Fruit fly (Drosophila melanogaster) whole organism, embryonic: Measurements from ENCODE around the gene Cul5.

Experiments
- CG17802 ChIP-seq: fragments of 200-800 bp; sonication (Bioruptor generic); optimal IDR thresholded peaks from 2 replicates; lab custom pipeline; 2018; ENCODE audit warnings: missing biosample characterization, mild to moderate bottlenecking, missing genetic modification characterization, moderate library complexity
- CG18476 ChIP-seq: fragments of 200-800 bp; sonication (Bioruptor generic); optimal IDR thresholded peaks from 2 replicates; lab custom pipeline; 2016; ENCODE audit warnings: missing biosample characterization, mild to moderate bottlenecking, missing genetic modification characterization
- CG32767 ChIP-seq: fragments of 200-800 bp; sonication (Bioruptor generic); IDR thresholded peaks from 2 replicates; pipeline ENCODE4 v1.3.6; 2022; ENCODE audit warnings: missing biosample characterization, missing genetic modification characterization
- CG34422 ChIP-seq: fragments of 200-800 bp; sonication (Bioruptor generic); IDR thresholded peaks from 3 replicates; pipeline ENCODE4 v1.3.6; 2022; ENCODE audit warnings: missing biosample characterization, missing genetic modification characterization
- CG4360 ChIP-seq: fragments of 200-800 bp; sonication (Bioruptor generic); IDR thresholded peaks from 2 replicates; pipeline ENCODE4 v1.3.6; 2022; ENCODE audit warnings: missing biosample characterization, missing genetic modification characterization
- CG5953 ChIP-seq: fragments of 200-800 bp; sonication (Bioruptor generic); IDR thresholded peaks from 2 replicates; pipeline ENCODE4 v1.3.6; 2022; ENCODE audit warnings: missing biosample characterization, missing genetic modification characterization
- CG8359 ChIP-seq: fragments of 200-800 bp; sonication (Bioruptor generic); optimal IDR thresholded peaks from 2 replicates; lab custom pipeline; 2017; ENCODE audit warnings: missing biosample characterization, mild to moderate bottlenecking, missing genetic modification characterization, borderline replicate concordance
- D19B ChIP-seq: fragments of 200-800 bp; sonication (Bioruptor generic); optimal IDR thresholded peaks from 2 replicates; lab custom pipeline; 2017; ENCODE audit warnings: missing biosample characterization, mild to moderate bottlenecking, missing genetic modification characterization
- Dfd ChIP-seq, 2 experiments: fragments of >200 bp; optimal IDR thresholded peaks; 2 replicates each; lab custom pipeline; 2017; ENCODE audit warnings: missing biosample characterization in 2 of 2, missing genetic modification characterization in 2 of 2
- Drgx ChIP-seq: fragments of 200-800 bp; sonication (Bioruptor generic); IDR thresholded peaks from 2 replicates; pipeline ENCODE4 v1.3.6; 2022; ENCODE audit warnings: missing biosample characterization, missing genetic modification characterization
- Ets65A ChIP-seq: fragments of 200-800 bp; sonication (Bioruptor generic); peaks from one replicate; lab custom pipeline; 2016; ENCODE audit warnings: missing biosample characterization, missing genetic modification characterization
- HLH54F ChIP-seq: fragments of 200-800 bp; sonication (Bioruptor generic); optimal IDR thresholded peaks from 3 replicates; lab custom pipeline; 2016; ENCODE audit warnings: missing biosample characterization, missing genetic modification characterization
- Med ChIP-seq: fragments of 200-800 bp; sonication (Bioruptor generic); peaks from one replicate; lab custom pipeline; 2016; ENCODE audit warnings: missing biosample characterization, missing genetic modification characterization, mild to moderate bottlenecking, inconsistent platforms, moderate library complexity
- Myb ChIP-seq: fragments of 200-800 bp; sonication (Bioruptor generic); optimal IDR thresholded peaks from 2 replicates; lab custom pipeline; 2016; ENCODE audit warnings: missing biosample characterization, missing genetic modification characterization
- NK7.1 ChIP-seq: fragments of 200-800 bp; sonication (Bioruptor generic); optimal IDR thresholded peaks from 3 replicates; lab custom pipeline; 2016; ENCODE audit warnings: missing biosample characterization, missing genetic modification characterization
- Nf-YA ChIP-seq: fragments of 200-800 bp; sonication (Bioruptor generic); IDR thresholded peaks from 2 replicates; pipeline ENCODE4 v1.3.6; 2022; ENCODE audit warnings: missing biosample characterization, missing genetic modification characterization
- Optix ChIP-seq: fragments of 200-800 bp; sonication (Bioruptor generic); IDR thresholded peaks from 3 replicates; pipeline ENCODE4 v1.3.6; 2022; ENCODE audit warnings: missing biosample characterization, missing genetic modification characterization
- Rx ChIP-seq: fragments of 200-800 bp; sonication (Bioruptor generic); IDR thresholded peaks from 2 replicates; pipeline ENCODE4 v1.3.6; 2022; ENCODE audit warnings: missing biosample characterization, missing genetic modification characterization
- bsh ChIP-seq, 2 experiments: fragments of 200-800 bp; sonication (Bioruptor generic); optimal IDR thresholded peaks; 2 replicates each; lab custom pipeline; 2017 to 2018; ENCODE audit warnings: mild to moderate bottlenecking in 2 of 2, missing biosample characterization in 2 of 2, missing genetic modification characterization in 2 of 2, moderate library complexity in 1 of 2
- cad ChIP-seq: fragments of >200 bp; optimal IDR thresholded peaks from 2 replicates; lab custom pipeline; 2017; ENCODE audit warnings: missing biosample characterization, missing genetic modification characterization
- cg ChIP-seq: fragments of 200-800 bp; sonication (Bioruptor generic); optimal IDR thresholded peaks from 3 replicates; lab custom pipeline; 2019; ENCODE audit warnings: missing biosample characterization, mild to moderate bottlenecking, missing genetic modification characterization, moderate library complexity
- ci ChIP-seq: fragments of 200-800 bp; sonication (Bioruptor generic); IDR thresholded peaks from 3 replicates; pipeline ENCODE4 v1.3.6; 2022; ENCODE audit warnings: missing biosample characterization, missing genetic modification characterization
- dmrt99B ChIP-seq: fragments of 200-800 bp; sonication (Bioruptor generic); optimal IDR thresholded peaks from 2 replicates; lab custom pipeline; 2018; ENCODE audit warnings: missing biosample characterization, mild to moderate bottlenecking, missing genetic modification characterization, moderate library complexity
- dysf ChIP-seq: fragments of 200-800 bp; sonication (Bioruptor generic); IDR thresholded peaks from 3 replicates; pipeline ENCODE4 v1.3.6; 2022; ENCODE audit warnings: missing biosample characterization, missing genetic modification characterization
- grn ChIP-seq: fragments of 200-800 bp; sonication (Bioruptor generic); optimal IDR thresholded peaks from 3 replicates; lab custom pipeline; 2017; ENCODE audit warnings: missing biosample characterization, missing genetic modification characterization
- klu ChIP-seq: fragments of 200-800 bp; sonication (Bioruptor generic); IDR thresholded peaks from 2 replicates; pipeline ENCODE4 v1.3.6; 2022; ENCODE audit warnings: missing biosample characterization, missing genetic modification characterization
- lab ChIP-seq: fragments of 200-800 bp; sonication (Bioruptor generic); optimal IDR thresholded peaks from 3 replicates; lab custom pipeline; 2017; ENCODE audit warnings: missing biosample characterization, missing genetic modification characterization, mild to moderate bottlenecking, moderate library complexity, missing genetic modification reagents
- lbe ChIP-seq: fragments of 200-800 bp; sonication (Bioruptor generic); optimal IDR thresholded peaks from 2 replicates; lab custom pipeline; 2016; ENCODE audit warnings: missing biosample characterization, mild to moderate bottlenecking, missing genetic modification characterization
- lmd ChIP-seq: fragments of 200-800 bp; sonication (Bioruptor generic); IDR thresholded peaks from 2 replicates; pipeline ENCODE4 v1.3.6; 2022; ENCODE audit warnings: missing biosample characterization, missing genetic modification characterization
- lov ChIP-seq, 2 experiments: fragments of 200-800 bp in 1 of 2; fragments of >200 bp in 1 of 2; sonication (Bioruptor generic) in 1 of 2; IDR thresholded peaks in 1 of 2; optimal IDR thresholded peaks in 1 of 2; 2 replicates in 1 of 2; 3 replicates in 1 of 2; pipeline versions ENCODE4 v1.3.6 to Lab custom; 2017 to 2022; ENCODE audit warnings: missing biosample characterization in 1 of 2, missing genetic modification characterization in 1 of 2
- otp ChIP-seq: fragments of 200-800 bp; sonication (Bioruptor generic); IDR thresholded peaks from 3 replicates; pipeline ENCODE4, ENCODE4 v1.3.6; 2022; ENCODE audit warnings: missing biosample characterization, missing genetic modification characterization
- p53 ChIP-seq: fragments of 200-800 bp; sonication (Bioruptor generic); optimal IDR thresholded peaks from 2 replicates; lab custom pipeline; 2016; ENCODE audit warnings: missing biosample characterization, missing genetic modification characterization
- pzg ChIP-seq: fragments of 200-800 bp; sonication (Bioruptor generic); optimal IDR thresholded peaks from 3 replicates; lab custom pipeline; 2018; ENCODE audit warnings: missing biosample characterization, mild to moderate bottlenecking, missing genetic modification characterization, moderate library complexity
- so ChIP-seq: fragments of 200-800 bp; sonication (Bioruptor generic); IDR thresholded peaks from 3 replicates; pipeline ENCODE4 v1.3.6; 2022; ENCODE audit warnings: missing biosample characterization, missing genetic modification characterization
- toy ChIP-seq: fragments of 200-800 bp; sonication (Bioruptor generic); IDR thresholded peaks from 2 replicates; pipeline ENCODE4 v1.3.6; 2022; ENCODE audit warnings: missing biosample characterization, missing genetic modification characterization
- vnd ChIP-seq: fragments of 200-800 bp; sonication (Bioruptor generic); IDR thresholded peaks from 3 replicates; pipeline ENCODE4 v1.3.6; 2022; ENCODE audit warnings: missing biosample characterization, missing genetic modification characterization; ENCODE audit not compliant: partially characterized antibody

The Cul5 gene

DNA sequence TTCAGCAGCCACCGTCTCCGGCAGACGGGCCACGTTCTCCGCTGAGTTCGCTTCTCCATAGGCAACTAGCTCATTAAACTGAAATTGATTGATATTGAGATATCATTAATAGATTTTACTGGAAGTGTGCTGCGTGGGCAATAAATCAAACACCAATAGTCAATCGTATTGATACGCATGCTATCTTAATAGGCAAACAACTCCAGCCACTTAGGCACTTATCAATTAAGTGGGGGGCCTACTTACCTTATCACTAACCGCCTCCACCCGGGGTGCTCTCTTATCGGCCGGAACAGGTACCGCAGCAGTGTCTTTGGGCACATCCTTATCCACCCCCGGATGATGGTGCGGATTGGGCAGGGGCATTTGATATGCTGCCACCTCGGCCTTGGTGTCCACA is 49.0 kb upstream of the Cul5 start (continued):
- TF ChIP-seq NK7.1 (GFP tag; lab: Kevin White, UChicago) (no peak), pzg (GFP tag; lab: Kevin White, UChicago) (no peak), cad (GFP tag; lab: Kevin White, UChicago) (no peak), CG17802 (tag; lab: Kevin White, UChicago) (no peak), Myb (no peak), klu (GFP tag; lab: Robert Waterston, UW) (no peak), Optix (no peak), ci (GFP tag; lab: Robert Waterston, UW) (0 out of 3 replicates have a peak, but pooled peaks have one; percentile 19), vnd (GFP tag; lab: Robert Waterston, UW) (0 out of 3 replicates have a peak, but pooled peaks have one; percentile 48), lov (optimal IDR thresholded peaks at IDR 0.05; lab: Kevin White, UChicago) (no peak), lov (GFP tag; IDR thresholded peaks at IDR 0.05; lab: Robert Waterston, UW) (no peak), toy (GFP tag; lab: Robert Waterston, UW) (no peak; the same call in 1 of the 2 replicates), CG34422 (GFP tag; lab: Robert Waterston, UW) (no peak), grn (GFP tag; lab: Kevin White, UChicago) (peak; percentile 97), lab (peak; percentile 90), D19B (GFP tag; lab: Kevin White, UChicago) (no peak)
- TF ChIP-seq, all 482 proteins: peak for 18

DNA sequence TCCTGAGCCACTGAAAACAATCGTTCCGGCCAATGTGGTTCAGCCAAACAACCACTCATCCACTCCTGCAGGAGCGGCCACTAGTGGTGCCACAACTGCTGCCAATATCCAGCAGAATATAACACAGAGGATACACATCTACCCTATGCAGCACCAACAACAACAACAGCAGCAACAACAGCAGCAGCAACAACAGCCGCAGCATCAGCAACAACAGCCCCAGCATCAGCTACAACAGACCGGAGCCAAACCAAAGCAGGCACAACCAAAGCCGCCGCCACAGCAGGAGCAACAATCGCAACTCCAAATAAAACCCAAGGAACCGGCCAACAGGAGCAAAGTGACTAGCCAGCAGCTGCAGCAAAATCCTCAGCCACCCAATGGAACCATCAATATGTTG is 40.5 kb upstream of the Cul5 start:
- TF ChIP-seq CG4360 (0 out of 2 replicates have a peak, but pooled peaks have one; percentile 35), CG8359 (GFP tag; lab: Kevin White, UChicago) (no peak), Dfd (GFP tag; optimal IDR thresholded peaks at IDR 0.05; lab: Kevin White, UChicago) (peak in 1 of 2 experiments; percentile 66)

DNA sequence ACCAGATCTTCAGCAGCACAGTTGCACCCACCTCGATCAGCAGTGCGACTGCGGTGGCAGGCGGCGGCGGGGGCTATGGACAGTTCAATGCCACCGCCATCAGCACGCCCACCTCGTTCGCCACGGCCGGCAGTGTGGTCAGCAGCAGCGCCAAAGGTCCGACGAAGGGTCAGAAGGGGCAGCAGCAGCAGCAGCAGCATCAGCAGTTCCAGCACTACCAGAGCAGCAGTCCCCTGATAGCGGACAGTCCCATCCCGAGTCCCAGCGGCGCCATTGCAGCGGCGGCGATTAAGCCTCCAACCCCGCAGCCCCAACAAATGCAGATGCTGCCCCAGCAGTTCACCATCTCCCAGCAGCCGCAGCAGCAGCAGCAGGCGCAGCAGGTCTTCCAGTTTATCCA is 35.2 kb upstream of the Cul5 start:
- TF ChIP-seq Med (peak; percentile 60), so (GFP tag; lab: Robert Waterston, UW) (no peak), lmd (GFP tag; lab: Robert Waterston, UW) (no peak), p53 (GFP tag; lab: Kevin White, UChicago) (no peak)

dm6 chr3R:29096009-29096443 is 33.3 kb upstream of the Cul5 start:
- TF ChIP-seq dmrt99B (no peak), Nf-YA (GFP tag; lab: Robert Waterston, UW) (no peak), otp (GFP tag; lab: Robert Waterston, UW) (no peak), bsh (GFP tag; optimal IDR thresholded peaks at IDR 0.05; lab: Kevin White, UChicago) (peak in 1 of 2 experiments; percentile 49), cg (GFP tag; lab: Kevin White, UChicago) (no peak), HLH54F (GFP tag; lab: Kevin White, UChicago) (no peak), dysf (no peak), CG32767 (GFP tag; lab: Robert Waterston, UW) (no peak), CG18476 (GFP tag; lab: Kevin White, UChicago) (no peak), Drgx (GFP tag; lab: Robert Waterston, UW) (0 out of 2 replicates have a peak, but pooled peaks have one; percentile 10), lbe (GFP tag; lab: Kevin White, UChicago) (peak; percentile 56)

DNA sequence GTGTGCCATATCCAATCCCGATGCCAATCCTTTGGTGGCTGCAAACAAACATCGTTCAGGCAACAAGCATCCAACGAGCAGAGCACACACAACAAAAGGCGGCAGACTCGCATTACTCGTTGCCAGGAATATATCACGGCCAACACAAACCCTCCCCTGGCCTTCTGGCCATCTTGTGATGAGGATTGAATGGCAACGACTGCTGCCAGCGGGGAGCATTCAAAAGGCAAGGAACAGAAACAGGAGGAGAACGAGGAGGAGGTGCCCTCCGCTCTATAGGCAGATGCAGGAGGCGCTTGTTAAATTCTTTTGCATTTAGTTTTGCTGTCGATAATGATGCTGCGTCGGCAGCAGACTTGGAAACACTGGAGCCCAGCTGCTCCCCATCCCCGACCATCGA is 32.8 kb upstream of the Cul5 start:
- TF ChIP-seq Ets65A (peak; percentile 54), CG5953 (GFP tag; lab: Robert Waterston, UW) (no peak), Rx (GFP tag; lab: Robert Waterston, UW) (no peak)
